Worm (Caenorhabditis elegans) whole organism, L1 larva: Measurements from ENCODE around the gene ula-1.

ENCODE experiments used
- aha-1 ChIP-seq: fragments of 150-350 bp; optimal IDR thresholded peaks from 2 replicates; lab custom pipeline; 2014; ENCODE audit warnings: missing biosample characterization, missing genetic modification characterization
- alr-1 ChIP-seq: fragments of 200-800 bp; sonication (Bioruptor generic); optimal IDR thresholded peaks from 2 replicates; lab custom pipeline; 2018; ENCODE audit warnings: borderline replicate concordance, mild to moderate bottlenecking, missing genetic modification characterization, missing compliant biosample characterization
- aly-2 ChIP-seq: fragments of 150-350 bp; optimal IDR thresholded peaks from 2 replicates; lab custom pipeline; 2014; ENCODE audit warnings: missing biosample characterization, missing genetic modification characterization
- efl-1 ChIP-seq, 4 experiments: fragments of 150-350 bp; optimal IDR thresholded peaks in 3 of 4; peaks in 1 of 4; 1 replicate in 1 of 4; 2 replicates in 3 of 4; lab custom pipeline; 2014; ENCODE audit warnings: missing biosample characterization in 2 of 4, missing genetic modification characterization in 2 of 4, missing genetic modification reagents in 2 of 4
- egl-13 ChIP-seq: sonication (generic microtip); optimal IDR thresholded peaks from 2 replicates; lab custom pipeline; 2016; ENCODE audit warnings: missing genotype, missing genetic modification reagents, missing genetic modification characterization, missing compliant biosample characterization
- elt-2 ChIP-seq: sonication (generic microtip); optimal IDR thresholded peaks from 2 replicates; lab custom pipeline; 2016; ENCODE audit warnings: missing genetic modification characterization, mild to moderate bottlenecking, inconsistent platforms, missing compliant biosample characterization, missing genetic modification reagents
- fkh-10 ChIP-seq: sonication (generic microtip); optimal IDR thresholded peaks from 2 replicates; lab custom pipeline; 2017; ENCODE audit warnings: missing biosample characterization, missing genetic modification reagents, missing genetic modification characterization
- fos-1 ChIP-seq: fragments of 150-350 bp; optimal IDR thresholded peaks from 2 replicates; lab custom pipeline; 2014; ENCODE audit warnings: missing biosample characterization, missing genetic modification characterization
- grh-1 ChIP-seq: fragments of 200-800 bp; sonication (Bioruptor generic); IDR thresholded peaks from 2 replicates; pipeline ENCODE4 v1.3.6; 2022; ENCODE audit warnings: missing genetic modification reagents, missing genetic modification characterization, missing compliant biosample characterization
- hpl-2 ChIP-seq: fragments of 150-350 bp; optimal IDR thresholded peaks from 2 replicates; lab custom pipeline; 2014; ENCODE audit warnings: missing biosample characterization, missing genetic modification reagents, missing genetic modification characterization
- irx-1 ChIP-seq: sonication (generic microtip); optimal IDR thresholded peaks from 2 replicates; lab custom pipeline; 2016; ENCODE audit warnings: missing genetic modification characterization, missing compliant biosample characterization
- jun-1 ChIP-seq: fragments of 150-350 bp; optimal IDR thresholded peaks from 2 replicates; lab custom pipeline; 2014; ENCODE audit warnings: missing biosample characterization, missing genetic modification reagents, missing genetic modification characterization
- lin-35 ChIP-seq, 2 experiments: fragments of 150-350 bp; optimal IDR thresholded peaks; 2 replicates each; lab custom pipeline; 2014; ENCODE audit warnings: missing biosample characterization in 2 of 2, missing genetic modification characterization in 2 of 2, missing genetic modification reagents in 2 of 2
- lsy-2 ChIP-seq, 2 experiments: fragments of 150-350 bp; optimal IDR thresholded peaks; 2 replicates each; lab custom pipeline; 2014; ENCODE audit warnings: missing biosample characterization in 2 of 2, missing genetic modification characterization in 2 of 2
- mab-9 ChIP-seq: fragments of 200-800 bp; sonication (Bioruptor generic); IDR thresholded peaks from 2 replicates; pipeline ENCODE4 v1.3.6; 2022; ENCODE audit warnings: missing genetic modification reagents, missing genetic modification characterization, missing compliant biosample characterization
- mdl-1 ChIP-seq, 2 experiments: fragments of 150-350 bp; optimal IDR thresholded peaks; 2 replicates each; lab custom pipeline; 2014 to 2017; ENCODE audit warnings: missing biosample characterization in 2 of 2, missing genetic modification characterization in 2 of 2, inconsistent platforms in 1 of 2
- mep-1 ChIP-seq: fragments of 150-350 bp; optimal IDR thresholded peaks from 2 replicates; lab custom pipeline; 2014; ENCODE audit warnings: missing biosample characterization, missing genetic modification characterization
- nhr-237 ChIP-seq: fragments of 150-350 bp; optimal IDR thresholded peaks from 2 replicates; lab custom pipeline; 2014; ENCODE audit warnings: missing biosample characterization, missing genetic modification characterization
- nhr-28 ChIP-seq: fragments of 150-350 bp; optimal IDR thresholded peaks from 2 replicates; lab custom pipeline; 2014; ENCODE audit warnings: missing biosample characterization, missing genetic modification characterization
- nhr-47 ChIP-seq: sonication (generic microtip); optimal IDR thresholded peaks from 2 replicates; lab custom pipeline; 2016; ENCODE audit warnings: mild to moderate bottlenecking, missing genetic modification characterization, moderate library complexity, missing compliant biosample characterization
- nhr-84 ChIP-seq: sonication (generic microtip); optimal IDR thresholded peaks from 2 replicates; lab custom pipeline; 2017; ENCODE audit warnings: missing biosample characterization, missing genetic modification characterization
- nhr-85 ChIP-seq: sonication (generic microtip); peaks from one replicate; lab custom pipeline; 2016; ENCODE audit warnings: missing genetic modification characterization, inconsistent platforms, missing compliant biosample characterization
- nhr-90 ChIP-seq: sonication (generic microtip); optimal IDR thresholded peaks from 2 replicates; lab custom pipeline; 2016; ENCODE audit warnings: mild to moderate bottlenecking, missing genetic modification characterization, missing compliant biosample characterization; ENCODE audit not compliant: poor library complexity
- pax-3 ChIP-seq: fragments of 200-800 bp; sonication (Bioruptor generic); optimal IDR thresholded peaks from 2 replicates; lab custom pipeline; 2018; ENCODE audit warnings: mild to moderate bottlenecking, missing genetic modification characterization, moderate library complexity, missing compliant biosample characterization
- rnt-1 ChIP-seq: sonication (generic microtip); optimal IDR thresholded peaks from 2 replicates; lab custom pipeline; 2016; ENCODE audit warnings: mild to moderate bottlenecking, missing genetic modification characterization, moderate library complexity, missing compliant biosample characterization
- snpc-4 ChIP-seq: fragments of 150-350 bp; optimal IDR thresholded peaks from 2 replicates; lab custom pipeline; 2014; ENCODE audit warnings: missing biosample characterization, missing genetic modification characterization
- sox-4 ChIP-seq: sonication (generic microtip); optimal IDR thresholded peaks from 2 replicates; lab custom pipeline; 2016; ENCODE audit warnings: missing genetic modification characterization, missing compliant biosample characterization
- sptf-1 ChIP-seq: fragments of 150-350 bp; optimal IDR thresholded peaks from 2 replicates; lab custom pipeline; 2014; ENCODE audit warnings: missing biosample characterization, missing genetic modification characterization
- sup-37 ChIP-seq: fragments of 200-800 bp; sonication (Bioruptor generic); optimal IDR thresholded peaks from 2 replicates; lab custom pipeline; 2018; ENCODE audit warnings: mild to moderate bottlenecking, missing genetic modification characterization, missing compliant biosample characterization
- tbx-2 ChIP-seq: sonication (generic microtip); optimal IDR thresholded peaks from 2 replicates; lab custom pipeline; 2016; ENCODE audit warnings: missing genetic modification characterization, missing compliant biosample characterization
- tlp-1 ChIP-seq: fragments of 150-350 bp; optimal IDR thresholded peaks from 2 replicates; lab custom pipeline; 2014; ENCODE audit warnings: missing biosample characterization, missing genetic modification characterization
- unc-30 ChIP-seq: sonication (generic microtip); optimal IDR thresholded peaks from 2 replicates; lab custom pipeline; 2017; ENCODE audit warnings: missing biosample characterization, missing genetic modification characterization
- zag-1 ChIP-seq: fragments of 150-350 bp; optimal IDR thresholded peaks from 2 replicates; lab custom pipeline; 2014; ENCODE audit warnings: missing biosample characterization, missing genetic modification characterization
- zip-4 ChIP-seq: fragments of 200-800 bp; sonication (Bioruptor generic); optimal IDR thresholded peaks from 2 replicates; lab custom pipeline; 2018; ENCODE audit warnings: mild to moderate bottlenecking, missing genetic modification characterization, moderate library complexity, missing compliant biosample characterization

The ula-1 gene

ce11 chrIII:4962886-4963285, 42.8 kb upstream of the ula-1 start, which contains the start of gene C27F2.9 (continued):
- TF ChIP-seq elt-2 (tag; lab: Kevin White, UChicago) (peak; percentile 74), jun-1 (tag; lab: Kevin White, UChicago) (peak; percentile 79), fkh-10 (GFP tag; lab: Kevin White, UChicago) (peak; percentile 73), tbx-2 (tag; lab: Kevin White, UChicago) (peak; percentile 93)

- no peak for TF ChIP-seq zip-4 (GFP tag; lab: Kevin White, UChicago)
- no peak for TF ChIP-seq unc-30 (tag; lab: Kevin White, UChicago)
- TF ChIP-seq sptf-1 (tag; lab: Kevin White, UChicago), result no peak
- TF ChIP-seq mep-1, result no peak
- TF ChIP-seq egl-13 (tag; lab: Kevin White, UChicago), result no peak
- TF ChIP-seq mab-9 (GFP tag; lab: Robert Waterston, UW), result no peak
- TF ChIP-seq nhr-84 (tag; lab: Kevin White, UChicago), result no peak
- no peak for TF ChIP-seq nhr-90 (tag; lab: Kevin White, UChicago)
- TF ChIP-seq alr-1 (tag; lab: Kevin White, UChicago), result no peak
- TF ChIP-seq rnt-1 (tag; lab: Kevin White, UChicago), result no peak
- TF ChIP-seq irx-1, result no peak
- TF ChIP-seq aha-1, result no peak
- no peak for TF ChIP-seq zag-1 (tag; lab: Kevin White, UChicago)
- TF ChIP-seq nhr-85 (tag; lab: Kevin White, UChicago), result no peak
- TF ChIP-seq grh-1 (GFP tag; lab: Robert Waterston, UW), result no peak
- no peak for TF ChIP-seq hpl-2
These were observed 42.3 kb upstream of the ula-1 start, which contains the start of gene vps-22 for ce11 chrIII:4962393-4962792. vps-22 (minus strand) TSS chrIII:4962493.

ce11 chrIII:4961281-4961680, 41.2 kb upstream of the ula-1 start:
- TF ChIP-seq efl-1 (optimal IDR thresholded peaks at IDR 0.05; lab: Kevin White, UChicago) (no peak), efl-1 (GFP tag; optimal IDR thresholded peaks at IDR 0.05 in 1 of 2; lab: Kevin White, UChicago) (peak in 1 of 2 experiments; percentile 26), egl-13 (tag; lab: Kevin White, UChicago) (no peak), nhr-28 (tag; lab: Kevin White, UChicago) (no peak), mdl-1 (tag; optimal IDR thresholded peaks at IDR 0.05; lab: Kevin White, UChicago) (no peak), zag-1 (tag; lab: Kevin White, UChicago) (no peak), sup-37 (GFP tag; lab: Kevin White, UChicago) (no peak)

ce11 chrIII:4960204-4960603, 40.1 kb upstream of the ula-1 start, which contains the start of gene C27F2.4:
C27F2.4 (minus strand) TSS chrIII:4960304.
- no peak for TF ChIP-seq nhr-47 (tag; lab: Kevin White, UChicago)
- no peak for TF ChIP-seq fos-1 (tag; lab: Kevin White, UChicago)
- TF ChIP-seq snpc-4 (tag; lab: Kevin White, UChicago), result no peak
- no peak for TF ChIP-seq jun-1 (tag; lab: Kevin White, UChicago)

- no peak for TF ChIP-seq pax-3 (tag; lab: Kevin White, UChicago)
These were observed 36.4 kb upstream of the ula-1 start, which contains the start of gene C26E6.1 for ce11 chrIII:4956566-4956965. C26E6.1 (plus strand) TSS chrIII:4956866.

- TF ChIP-seq tlp-1, result no peak
- no peak for TF ChIP-seq nhr-237 (tag; lab: Kevin White, UChicago)
- TF ChIP-seq snpc-4 (tag; lab: Kevin White, UChicago), result no peak
- TF ChIP-seq lin-35 (GFP tag; optimal IDR thresholded peaks at IDR 0.05; lab: Kevin White, UChicago), result no peak
- TF ChIP-seq mep-1, result no peak
- no peak for TF ChIP-seq pax-3 (tag; lab: Kevin White, UChicago)
- TF ChIP-seq sox-4 (tag; lab: Kevin White, UChicago), result no peak
- TF ChIP-seq nhr-84 (tag; lab: Kevin White, UChicago), result no peak
- no peak for TF ChIP-seq aly-2 (tag; lab: Kevin White, UChicago)
- TF ChIP-seq lsy-2 (tag; optimal IDR thresholded peaks at IDR 0.05; lab: Kevin White, UChicago), result no peak
These were observed 32.8 kb upstream of the ula-1 start for ce11 chrIII:4952970-4953369.
